Worm (Caenorhabditis elegans) whole organism, L4 larva: Measurements from ENCODE around the gene Y48A6C.4.

ENCODE experiments used
- D1046.2 ChIP-seq: fragments of 200-800 bp; sonication (Bioruptor generic); IDR thresholded peaks from 2 replicates; pipeline ENCODE4 v1.3.6; 2022; ENCODE audit warnings: missing genetic modification characterization, missing compliant biosample characterization
- F10B5.3 ChIP-seq: sonication (generic microtip); optimal IDR thresholded peaks from 2 replicates; lab custom pipeline; 2016; ENCODE audit warnings: mild to moderate bottlenecking, missing genetic modification characterization, missing compliant biosample characterization
- F44E2.7 ChIP-seq: fragments of 200-800 bp; sonication (Bioruptor generic); IDR thresholded peaks from 2 replicates; pipeline ENCODE4 v2.1.2; 2022; ENCODE audit warnings: missing genetic modification characterization, missing compliant biosample characterization
- Y75B8A.6 ChIP-seq: fragments of 200-800 bp; sonication (Bioruptor generic); IDR thresholded peaks from 2 replicates; pipeline ENCODE4 v1.3.6; 2022; ENCODE audit warnings: missing genetic modification reagents, missing genetic modification characterization, missing compliant biosample characterization
- aha-1 ChIP-seq: fragments of 150-350 bp; peaks from one replicate; lab custom pipeline; 2014; ENCODE audit warnings: missing biosample characterization, missing genetic modification characterization
- ama-1 ChIP-seq: fragments of 150-350 bp; optimal IDR thresholded peaks from 2 replicates; lab custom pipeline; 2014; ENCODE audit warnings: inconsistent platforms, mixed read lengths
- ceh-20 ChIP-seq: fragments of 200-800 bp; sonication (Bioruptor generic); IDR thresholded peaks from 2 replicates; pipeline ENCODE4 v1.3.6; 2022; ENCODE audit warnings: missing genetic modification reagents, missing genetic modification characterization, missing compliant biosample characterization
- ceh-62 ChIP-seq: sonication (generic microtip); optimal IDR thresholded peaks from 2 replicates; lab custom pipeline; 2017; ENCODE audit warnings: missing biosample characterization, missing genetic modification characterization
- ceh-82 ChIP-seq: sonication (generic microtip); optimal IDR thresholded peaks from 2 replicates; lab custom pipeline; 2017; ENCODE audit warnings: missing biosample characterization, missing genetic modification characterization
- ces-1 ChIP-seq: fragments of 150-350 bp; sonication (generic microtip); optimal IDR thresholded peaks from 4 replicates; lab custom pipeline; 2014; ENCODE audit warnings: missing biosample characterization, missing genetic modification reagents, missing genetic modification characterization
- cey-2 ChIP-seq: sonication (generic microtip); optimal IDR thresholded peaks from 3 replicates; lab custom pipeline; 2017; ENCODE audit warnings: missing genetic modification characterization, mild to moderate bottlenecking, missing compliant biosample characterization, antibody characterized with exemption, borderline replicate concordance; ENCODE audit not compliant: insufficient read depth
- ctbp-1 ChIP-seq: fragments of 200-800 bp; sonication (Bioruptor generic); IDR thresholded peaks from 2 replicates; pipeline ENCODE4 v1.3.6; 2022; ENCODE audit warnings: missing genetic modification reagents, missing genetic modification characterization, missing compliant biosample characterization
- daf-12 ChIP-seq: fragments of 150-350 bp; optimal IDR thresholded peaks from 2 replicates; lab custom pipeline; 2014; ENCODE audit warnings: missing biosample characterization, missing genetic modification reagents, missing genetic modification characterization
- daf-16 ChIP-seq, 3 experiments: sonication (generic microtip); optimal IDR thresholded peaks; 2 replicates each; lab custom pipeline; 2016 to 2017; ENCODE audit warnings: missing genetic modification characterization in 3 of 3, missing genetic modification reagents in 3 of 3, mild to moderate bottlenecking in 2 of 3, missing compliant biosample characterization in 2 of 3, missing biosample characterization in 1 of 3, moderate library complexity in 1 of 3
- dmd-6 ChIP-seq: fragments of 200-800 bp; sonication (Bioruptor generic); IDR thresholded peaks from 2 replicates; pipeline ENCODE4 v1.3.6; 2022; ENCODE audit warnings: missing genetic modification reagents, missing genetic modification characterization, missing compliant biosample characterization
- dmd-9 ChIP-seq: fragments of 200-800 bp; sonication (Bioruptor generic); IDR thresholded peaks from 2 replicates; pipeline ENCODE4 v1.3.6; 2022; ENCODE audit warnings: missing genetic modification reagents, missing genetic modification characterization, missing compliant biosample characterization
- dpl-1 ChIP-seq: fragments of 150-350 bp; optimal IDR thresholded peaks from 2 replicates; lab custom pipeline; 2014; ENCODE audit warnings: missing biosample characterization, missing genetic modification reagents, missing genetic modification characterization
- duxl-1 ChIP-seq: sonication (generic microtip); optimal IDR thresholded peaks from 2 replicates; lab custom pipeline; 2016; ENCODE audit warnings: mild to moderate bottlenecking, missing genetic modification characterization, moderate library complexity, missing compliant biosample characterization; ENCODE audit not compliant: poor library complexity
- dve-1 ChIP-seq: sonication (generic microtip); optimal IDR thresholded peaks from 2 replicates; lab custom pipeline; 2017; ENCODE audit warnings: antibody characterized with exemption, mild to moderate bottlenecking, missing genetic modification characterization, missing compliant biosample characterization; ENCODE audit not compliant: insufficient read depth
- egl-27 ChIP-seq: sonication (generic microtip); optimal IDR thresholded peaks from 3 replicates; lab custom pipeline; 2017; ENCODE audit warnings: missing biosample characterization, missing genetic modification reagents, missing genetic modification characterization
- fos-1 ChIP-seq: fragments of 150-350 bp; optimal IDR thresholded peaks from 2 replicates; lab custom pipeline; 2014; ENCODE audit warnings: missing biosample characterization, missing genetic modification characterization
- gei-8 ChIP-seq: fragments of 200-800 bp; sonication (Bioruptor generic); optimal IDR thresholded peaks from 2 replicates; lab custom pipeline; 2018; ENCODE audit warnings: mild to moderate bottlenecking, missing genetic modification characterization, missing compliant biosample characterization
- hif-1 ChIP-seq, 2 experiments: sonication (generic microtip); optimal IDR thresholded peaks; 2 replicates each; lab custom pipeline; 2016 to 2017; ENCODE audit warnings: missing compliant biosample characterization in 2 of 2, missing genetic modification characterization in 2 of 2, missing genetic modification reagents in 2 of 2, missing genotype in 2 of 2, mild to moderate bottlenecking in 1 of 2
- hlh-11 ChIP-seq: fragments of 200-800 bp; sonication (Bioruptor generic); optimal IDR thresholded peaks from 2 replicates; lab custom pipeline; 2018; ENCODE audit warnings: mild to moderate bottlenecking, missing genetic modification characterization, missing compliant biosample characterization
- hmg-1.1 ChIP-seq: fragments of 200-800 bp; sonication (Bioruptor generic); IDR thresholded peaks from 2 replicates; pipeline ENCODE4 v1.3.6; 2022; ENCODE audit warnings: missing genetic modification reagents, missing genetic modification characterization, missing compliant biosample characterization
- lim-7 ChIP-seq: fragments of 200-800 bp; sonication (Bioruptor generic); IDR thresholded peaks from 2 replicates; pipeline ENCODE4 v1.3.6; 2022; ENCODE audit warnings: missing genetic modification characterization, missing compliant biosample characterization
- lin-1 ChIP-seq: fragments of 200-800 bp; sonication (Bioruptor generic); IDR thresholded peaks from 2 replicates; pipeline ENCODE4 v1.3.6; 2022; ENCODE audit warnings: missing genetic modification reagents, missing genetic modification characterization, missing compliant biosample characterization
- lin-29 ChIP-seq: fragments of 200-800 bp; sonication (Bioruptor generic); IDR thresholded peaks from 2 replicates; pipeline ENCODE4 v1.3.6; 2022; ENCODE audit warnings: missing genetic modification reagents, missing genetic modification characterization, missing compliant biosample characterization
- mdl-1 ChIP-seq, 2 experiments: fragments of 150-350 bp in 1 of 2; sonication (generic microtip) in 1 of 2; optimal IDR thresholded peaks; 2 replicates each; lab custom pipeline; 2014 to 2017; ENCODE audit warnings: missing biosample characterization in 2 of 2, missing genetic modification characterization in 2 of 2
- mdt-29 ChIP-seq: fragments of 200-800 bp; sonication (Bioruptor generic); IDR thresholded peaks from 2 replicates; pipeline ENCODE4 v1.3.6; 2022; ENCODE audit warnings: missing genetic modification reagents, missing genetic modification characterization, missing compliant biosample characterization
- mep-1 ChIP-seq: fragments of 150-350 bp; sonication (generic microtip); optimal IDR thresholded peaks from 3 replicates; lab custom pipeline; 2014; ENCODE audit warnings: missing biosample characterization, missing genetic modification characterization
- mes-2 ChIP-seq: sonication (generic microtip); optimal IDR thresholded peaks from 2 replicates; lab custom pipeline; 2016; ENCODE audit warnings: missing genotype, mild to moderate bottlenecking, missing genetic modification characterization, missing compliant biosample characterization; ENCODE audit not compliant: poor library complexity, severe bottlenecking
- nhr-25 ChIP-seq: sonication (generic microtip); optimal IDR thresholded peaks from 2 replicates; lab custom pipeline; 2017; ENCODE audit warnings: missing genetic modification characterization, mild to moderate bottlenecking, missing compliant biosample characterization, antibody characterized with exemption, moderate library complexity, borderline replicate concordance; ENCODE audit not compliant: insufficient read depth
- nhr-42 ChIP-seq: fragments of 200-800 bp; sonication (Bioruptor generic); IDR thresholded peaks from 2 replicates; pipeline ENCODE4 v1.3.6; 2022; ENCODE audit warnings: missing genetic modification characterization, missing compliant biosample characterization
- nhr-6 ChIP-seq: fragments of 150-350 bp; optimal IDR thresholded peaks from 2 replicates; lab custom pipeline; 2014; ENCODE audit warnings: missing biosample characterization, missing genetic modification characterization
- nhr-76 ChIP-seq: fragments of 150-350 bp; optimal IDR thresholded peaks from 2 replicates; lab custom pipeline; 2014; ENCODE audit warnings: missing biosample characterization, missing genetic modification characterization
- nhr-77 ChIP-seq: fragments of 150-350 bp; optimal IDR thresholded peaks from 2 replicates; lab custom pipeline; 2014; ENCODE audit warnings: missing biosample characterization, missing genetic modification characterization
- saeg-2 ChIP-seq: fragments of 200-800 bp; sonication (Bioruptor generic); IDR thresholded peaks from 2 replicates; pipeline ENCODE4 v1.3.6; 2022; ENCODE audit warnings: missing genetic modification reagents, missing genetic modification characterization, missing compliant biosample characterization
- sdz-12 ChIP-seq: fragments of 200-800 bp; sonication (Bioruptor generic); optimal IDR thresholded peaks from 2 replicates; lab custom pipeline; 2018; ENCODE audit warnings: mild to moderate bottlenecking, missing genetic modification characterization, missing compliant biosample characterization
- skn-1 ChIP-seq: fragments of 150-350 bp; optimal IDR thresholded peaks from 2 replicates; lab custom pipeline; 2014; ENCODE audit warnings: missing biosample characterization, missing genetic modification characterization
- snpc-1.2 ChIP-seq: fragments of 200-800 bp; sonication (Bioruptor generic); IDR thresholded peaks from 2 replicates; pipeline ENCODE4 v1.3.6; 2022; ENCODE audit warnings: missing genetic modification reagents, missing genetic modification characterization, missing compliant biosample characterization
- snpc-4 ChIP-seq: fragments of 150-350 bp; optimal IDR thresholded peaks from 2 replicates; lab custom pipeline; 2014; ENCODE audit warnings: missing biosample characterization, missing genetic modification characterization
- unc-62 ChIP-seq, 3 experiments: fragments of 150-350 bp in 1 of 3; sonication (generic microtip); optimal IDR thresholded peaks in 2 of 3; peaks in 1 of 3; 1 replicate in 1 of 3; 2 replicates in 2 of 3; lab custom pipeline; 2014 to 2017; ENCODE audit warnings: missing biosample characterization in 3 of 3, missing genetic modification characterization in 3 of 3, missing genetic modification reagents in 3 of 3, missing genotype in 1 of 3
- zfp-3 ChIP-seq: fragments of 200-800 bp; sonication (Bioruptor generic); conservative IDR thresholded peaks from 2 replicates; pipeline ENCODE4 v1.3.6; 2022; ENCODE audit warnings: missing genetic modification reagents, missing genetic modification characterization, missing compliant biosample characterization
- ztf-11 ChIP-seq: fragments of 150-350 bp; optimal IDR thresholded peaks from 2 replicates; lab custom pipeline; 2014; ENCODE audit warnings: missing biosample characterization, missing genetic modification characterization
- ztf-7 ChIP-seq: fragments of 150-350 bp; optimal IDR thresholded peaks from 2 replicates; lab custom pipeline; 2014; ENCODE audit warnings: missing biosample characterization, missing genetic modification characterization

The Y48A6C.4 gene

ce11 chrIII:11087442-11087841 is 32.2 kb upstream of the Y48A6C.4 start (continued):
- no peak for TF ChIP-seq D1046.2
- no peak for TF ChIP-seq snpc-1.2 (GFP tag; lab: Robert Waterston, UW)
- no peak for TF ChIP-seq daf-16 (GFP tag; optimal IDR thresholded peaks at IDR 0.05; lab: Kevin White, UChicago)
- peak; percentile 53 for TF ChIP-seq daf-16 (tag; optimal IDR thresholded peaks at IDR 0.05; lab: Kevin White, UChicago)
- no peak for TF ChIP-seq nhr-42 (GFP tag; lab: Robert Waterston, UW)
- TF ChIP-seq mep-1, result peak; percentile 3
- TF ChIP-seq mdt-29, result no peak
- TF ChIP-seq lin-29 (GFP tag; lab: Robert Waterston, UW), result no peak
- TF ChIP-seq daf-12 (tag; lab: Kevin White, UChicago), result no peak
- peak; percentile 22 for TF ChIP-seq nhr-77 (tag; lab: Kevin White, UChicago)
- no peak for TF ChIP-seq hif-1 (tag; optimal IDR thresholded peaks at IDR 0.05; lab: Kevin White, UChicago)
- TF ChIP-seq F44E2.7, result no peak
- peak; percentile 75 for TF ChIP-seq hlh-11
- peak; percentile 88 for TF ChIP-seq dve-1
- TF ChIP-seq Y75B8A.6 (GFP tag; lab: Robert Waterston, UW), result no peak
- no peak for TF ChIP-seq zfp-3 (GFP tag; lab: Robert Waterston, UW)
- no peak for TF ChIP-seq aha-1 (tag; lab: Kevin White, UChicago)
- no peak for TF ChIP-seq ama-1 (lab: Kevin White, UChicago)
- peak; percentile 45; the same call in 1 of the 2 replicates for TF ChIP-seq lin-1 (GFP tag; lab: Robert Waterston, UW)
- peak; percentile 75 for TF ChIP-seq dmd-6
- peak in 1 of 2 experiments; percentile 91 for TF ChIP-seq unc-62 (GFP tag; optimal IDR thresholded peaks at IDR 0.05 in 1 of 2; lab: Kevin White, UChicago)
- TF ChIP-seq unc-62 (tag; optimal IDR thresholded peaks at IDR 0.05; lab: Kevin White, UChicago), result no peak
- TF ChIP-seq gei-8 (GFP tag; lab: Kevin White, UChicago), result no peak
- TF ChIP-seq F10B5.3 (tag; lab: Kevin White, UChicago), result no peak
- no peak for TF ChIP-seq ctbp-1 (GFP tag; lab: Robert Waterston, UW)

DNA sequence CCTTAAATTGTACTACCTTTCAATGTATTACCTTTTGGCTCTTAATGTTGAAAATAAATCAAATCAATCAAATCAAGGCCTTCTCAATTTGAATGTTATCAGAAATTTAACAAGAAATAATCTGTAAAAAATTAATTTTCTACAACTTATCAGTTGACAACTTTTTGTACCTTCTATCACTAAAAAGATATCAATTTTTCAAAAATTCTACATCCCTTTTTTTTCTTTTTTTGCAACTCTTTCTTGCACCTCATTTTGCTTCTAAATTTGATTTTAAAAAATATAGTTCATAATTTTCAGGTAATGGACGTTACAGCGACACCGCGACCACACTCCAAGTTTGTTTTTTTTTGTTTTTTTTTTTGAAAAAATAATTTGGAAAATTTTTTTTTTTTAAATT is 31.4 kb upstream of the Y48A6C.4 start, which contains the start of gene W09D6.5:
Gene W09D6.5 (plus strand): TSS at position 301 of the 400 bp plus-strand sequence.
- TF ChIP-seq nhr-76 (tag; lab: Kevin White, UChicago), result no peak
- no peak for TF ChIP-seq skn-1 (tag; lab: Kevin White, UChicago)
- no peak for TF ChIP-seq cey-2 (tag; lab: Kevin White, UChicago)
- TF ChIP-seq nhr-77 (tag; lab: Kevin White, UChicago), result no peak
- TF ChIP-seq, all 104 proteins: peak for 0

ce11 chrIII:11090112-11090648 is 29.4 kb upstream of the Y48A6C.4 start:
- no peak for TF ChIP-seq egl-27
- TF ChIP-seq nhr-25 (tag; lab: Kevin White, UChicago), result peak; percentile 65
- TF ChIP-seq ces-1 (GFP tag; lab: Kevin White, UChicago), result no peak
- TF ChIP-seq mdl-1 (tag; optimal IDR thresholded peaks at IDR 0.05; lab: Kevin White, UChicago), result no peak
- no peak for TF ChIP-seq hlh-11
- peak; percentile 77 for TF ChIP-seq mes-2 (tag; lab: Kevin White, UChicago)
- TF ChIP-seq fos-1 (tag; lab: Kevin White, UChicago), result no peak
- TF ChIP-seq ceh-82, result no peak
- TF ChIP-seq nhr-6 (tag; lab: Kevin White, UChicago), result no peak
- peak; percentile 37; the same call in 1 of the 2 replicates for TF ChIP-seq mdt-29
- no peak for TF ChIP-seq Y75B8A.6 (GFP tag; lab: Robert Waterston, UW)
- no peak for TF ChIP-seq ztf-7
- TF ChIP-seq hmg-1.1 (GFP tag; lab: Robert Waterston, UW), result peak; percentile 33; the same call in 1 of the 2 replicates
- peak; percentile 11 for TF ChIP-seq dpl-1 (GFP tag; lab: Kevin White, UChicago)
- no peak for TF ChIP-seq ztf-11 (tag; lab: Kevin White, UChicago)
- TF ChIP-seq gei-8 (GFP tag; lab: Kevin White, UChicago), result no peak
- 0 out of 2 replicates have a peak, but pooled peaks have one; percentile 17 for TF ChIP-seq dmd-9
- peak; percentile 59 for TF ChIP-seq duxl-1 (tag; lab: Kevin White, UChicago)
- peak; percentile 19 for TF ChIP-seq sdz-12 (GFP tag; lab: Kevin White, UChicago)
- peak; percentile 66; the same call in 1 of the 2 replicates for TF ChIP-seq lim-7
- no peak for TF ChIP-seq ceh-62 (tag; lab: Kevin White, UChicago)
- peak; percentile 24; the same call in 1 of the 2 replicates for TF ChIP-seq ctbp-1 (GFP tag; lab: Robert Waterston, UW)
- TF ChIP-seq saeg-2 (GFP tag; lab: Robert Waterston, UW), result no peak
- peak; percentile 90 for TF ChIP-seq snpc-4
- TF ChIP-seq ceh-20 (GFP tag; lab: Robert Waterston, UW), result no peak
